Fruit fly (Drosophila melanogaster) whole organism, pupa: Measurements from ENCODE around the gene Cpsf6.
A peak's percentile ranks its signal among the peaks of the same experiment; 100 is the strongest.

Experiments used
- CG10348 ChIP-seq: fragments of 200-800 bp; sonication (Bioruptor generic); IDR thresholded peaks from 2 replicates; pipeline ENCODE4 v1.3.6; 2022; ENCODE audit warnings: missing biosample characterization, missing genetic modification characterization
- CG12605 ChIP-seq: fragments of 200-800 bp; sonication (Bioruptor generic); IDR thresholded peaks from 2 replicates; pipeline ENCODE4 v1.3.6; 2022; ENCODE audit warnings: missing biosample characterization, missing genetic modification characterization
- CG13204 ChIP-seq: fragments of 200-800 bp; sonication (Bioruptor generic); optimal IDR thresholded peaks from 2 replicates; lab custom pipeline; 2018; ENCODE audit warnings: missing biosample characterization, mild to moderate bottlenecking, missing genetic modification characterization, moderate library complexity
- CG14655 ChIP-seq: fragments of 200-800 bp; sonication (Bioruptor generic); optimal IDR thresholded peaks from 3 replicates; lab custom pipeline; 2017; ENCODE audit warnings: mild to moderate bottlenecking, missing biosample characterization, missing genetic modification reagents, missing genetic modification characterization
- CG15710 ChIP-seq: fragments of 200-800 bp; sonication (Bioruptor generic); optimal IDR thresholded peaks from 2 replicates; lab custom pipeline; 2018; ENCODE audit warnings: missing biosample characterization, mild to moderate bottlenecking, missing genetic modification characterization, moderate library complexity
- CG17806 ChIP-seq: fragments of 200-800 bp; sonication (Bioruptor generic); optimal IDR thresholded peaks from 2 replicates; lab custom pipeline; 2018; ENCODE audit warnings: missing biosample characterization, mild to moderate bottlenecking, missing genetic modification characterization, moderate library complexity
- CG32121 ChIP-seq: fragments of 200-800 bp; sonication (Bioruptor generic); IDR thresholded peaks from 2 replicates; pipeline ENCODE4 v1.3.6; 2022; ENCODE audit warnings: missing biosample characterization, missing genetic modification characterization
- CG34367 ChIP-seq: fragments of 200-800 bp; sonication (Bioruptor generic); optimal IDR thresholded peaks from 2 replicates; lab custom pipeline; 2018; ENCODE audit warnings: missing biosample characterization, mild to moderate bottlenecking, missing genetic modification characterization
- CG4496 ChIP-seq: fragments of 200-800 bp; sonication (Bioruptor generic); IDR thresholded peaks from 3 replicates; pipeline ENCODE4 v1.3.6; 2022; ENCODE audit warnings: missing biosample characterization, missing genetic modification characterization
- CG8159 ChIP-seq: fragments of 200-800 bp; sonication (Bioruptor generic); optimal IDR thresholded peaks from 3 replicates; lab custom pipeline; 2018; ENCODE audit warnings: missing biosample characterization, mild to moderate bottlenecking, missing genetic modification characterization, moderate library complexity
- CG8301 ChIP-seq: fragments of 200-800 bp; sonication (Bioruptor generic); optimal IDR thresholded peaks from 2 replicates; lab custom pipeline; 2018; ENCODE audit warnings: missing biosample characterization, mild to moderate bottlenecking, missing genetic modification characterization
- CG9948 ChIP-seq: fragments of 200-800 bp; sonication (Bioruptor generic); optimal IDR thresholded peaks from 2 replicates; lab custom pipeline; 2018; ENCODE audit warnings: missing biosample characterization, mild to moderate bottlenecking, missing genetic modification characterization, moderate library complexity
- D1 ChIP-seq: fragments of 200-800 bp; sonication (Bioruptor generic); optimal IDR thresholded peaks from 2 replicates; lab custom pipeline; 2018; ENCODE audit warnings: missing biosample characterization, mild to moderate bottlenecking, missing genetic modification characterization, moderate library complexity
- EcR ChIP-seq: fragments of 200-800 bp; sonication (Bioruptor generic); optimal IDR thresholded peaks from 3 replicates; lab custom pipeline; 2019; ENCODE audit warnings: missing biosample characterization, missing genetic modification characterization, mild to moderate bottlenecking, moderate library complexity, missing genetic modification reagents
- Ets98B ChIP-seq: fragments of 200-800 bp; sonication (Bioruptor generic); IDR thresholded peaks from 2 replicates; pipeline ENCODE4 v1.3.6; 2022; ENCODE audit warnings: missing biosample characterization, missing genetic modification characterization
- Pif1A ChIP-seq: fragments of 200-800 bp; sonication (Bioruptor generic); optimal IDR thresholded peaks from 3 replicates; lab custom pipeline; 2016; ENCODE audit warnings: missing biosample characterization, missing genetic modification characterization
- Pif1B ChIP-seq: fragments of 200-800 bp; sonication (Bioruptor generic); optimal IDR thresholded peaks from 3 replicates; lab custom pipeline; 2016; ENCODE audit warnings: missing biosample characterization, missing genetic modification characterization
- Snoo ChIP-seq: fragments of 200-800 bp; sonication (Bioruptor generic); optimal IDR thresholded peaks from 3 replicates; lab custom pipeline; 2017; ENCODE audit warnings: missing biosample characterization, mild to moderate bottlenecking, missing genetic modification characterization, inconsistent platforms
- fd96Ca ChIP-seq: fragments of 200-800 bp; sonication (Bioruptor generic); IDR thresholded peaks from 3 replicates; pipeline ENCODE4 v1.3.6; 2022; ENCODE audit warnings: missing biosample characterization, missing genetic modification characterization
- gl ChIP-seq: fragments of 200-800 bp; sonication (Bioruptor generic); optimal IDR thresholded peaks from 2 replicates; lab custom pipeline; 2018; ENCODE audit warnings: missing biosample characterization, mild to moderate bottlenecking, missing genetic modification characterization
- rn ChIP-seq: fragments of 200-800 bp; sonication (Bioruptor generic); IDR thresholded peaks from 2 replicates; pipeline ENCODE4 v1.3.6; 2022; ENCODE audit warnings: missing biosample characterization, missing genetic modification characterization

Cpsf6 gene

DNA sequence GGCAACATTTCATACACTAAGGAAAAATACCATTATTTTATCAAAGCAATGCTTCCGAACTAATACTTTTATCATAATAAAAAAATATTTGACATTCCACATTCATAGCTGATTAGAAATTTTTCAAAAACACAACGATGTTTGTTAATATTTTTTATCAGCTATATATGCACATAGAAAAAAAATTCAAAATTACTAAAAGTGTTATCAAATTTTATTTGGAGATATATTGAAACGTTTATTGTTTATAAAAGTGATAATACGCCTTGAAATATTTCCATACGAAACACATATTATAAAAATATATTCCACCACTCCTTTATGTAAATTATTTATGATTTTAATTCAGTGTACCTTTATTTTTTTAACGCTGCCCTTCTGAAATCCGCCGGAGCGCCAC lies 29.5 kb downstream of the Cpsf6 start:
- no peak for TF ChIP-seq CG32121
- no peak for TF ChIP-seq CG17806 (tag; lab: Kevin White, UChicago)
- TF ChIP-seq CG9948 (tag; lab: Kevin White, UChicago), result no peak
- no peak for TF ChIP-seq D1 (tag; lab: Kevin White, UChicago)
- TF ChIP-seq Snoo, result no peak
- no peak for TF ChIP-seq CG10348 (GFP tag; lab: Robert Waterston, UW)
- TF ChIP-seq CG14655, result no peak
- no peak for TF ChIP-seq gl (tag; lab: Kevin White, UChicago)
- TF ChIP-seq CG12605, result no peak
- TF ChIP-seq CG34367 (tag; lab: Kevin White, UChicago), result no peak
- no peak for TF ChIP-seq rn (GFP tag; lab: Robert Waterston, UW)
- TF ChIP-seq CG8301 (tag; lab: Kevin White, UChicago), result no peak
- no peak for TF ChIP-seq CG15710 (tag; lab: Kevin White, UChicago)
- TF ChIP-seq Pif1B (GFP tag; lab: Kevin White, UChicago), result no peak
- TF ChIP-seq CG8159 (tag; lab: Kevin White, UChicago), result no peak
- no peak for TF ChIP-seq Pif1A (GFP tag; lab: Kevin White, UChicago)
- no peak for TF ChIP-seq CG4496 (GFP tag; lab: Robert Waterston, UW)
- TF ChIP-seq CG13204 (GFP tag; lab: Kevin White, UChicago), result no peak
- TF ChIP-seq EcR (GFP tag; lab: Kevin White, UChicago), result no peak

DNA sequence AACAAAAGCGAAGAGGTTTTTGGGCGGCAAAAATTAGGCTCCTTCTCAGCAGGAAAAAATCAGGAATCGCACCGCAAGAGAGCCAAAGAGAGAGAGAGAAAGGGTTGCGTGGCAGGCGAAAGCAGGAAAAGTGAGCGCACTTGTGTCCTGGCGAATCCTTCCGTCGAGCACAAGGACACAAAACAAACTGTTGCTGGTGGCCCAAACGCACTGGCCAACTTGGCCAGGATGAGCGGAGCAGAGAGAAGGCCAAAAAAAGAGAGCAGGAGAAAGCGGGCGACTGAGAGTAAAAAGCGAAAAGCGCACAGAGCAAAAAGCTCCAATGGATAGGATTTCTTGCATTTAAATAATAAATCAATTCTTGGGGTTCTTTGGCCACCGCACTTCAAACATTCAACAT lies 30.0 kb downstream of the Cpsf6 start:
- TF ChIP-seq Pif1B (GFP tag; lab: Kevin White, UChicago) (no peak), CG12605 (peak; percentile 49; the same call in 1 of the 2 replicates)

DNA sequence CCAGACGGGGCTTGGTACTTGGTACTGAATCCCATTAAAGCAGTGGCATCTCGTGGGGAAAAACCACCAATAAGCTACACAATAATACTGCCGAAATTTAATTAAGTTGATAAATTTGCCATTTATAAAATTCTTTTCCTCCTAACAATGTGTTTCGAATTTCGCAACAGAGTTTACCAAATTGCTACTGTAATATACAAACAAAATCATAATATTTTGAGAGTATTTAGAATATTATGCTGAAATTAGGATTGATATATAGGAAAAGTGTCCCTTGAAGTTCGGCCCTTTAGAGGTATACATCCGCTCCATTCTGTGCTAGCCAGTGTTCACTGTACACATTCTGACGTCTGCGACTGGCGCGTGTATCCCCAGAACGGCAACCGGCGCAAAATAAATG lies 30.7 kb downstream of the Cpsf6 start:
- TF ChIP-seq CG17806 (tag; lab: Kevin White, UChicago) (peak; percentile 15), D1 (tag; lab: Kevin White, UChicago) (no peak), CG13204 (GFP tag; lab: Kevin White, UChicago) (no peak), CG34367 (tag; lab: Kevin White, UChicago) (no peak), gl (tag; lab: Kevin White, UChicago) (no peak), Ets98B (GFP tag; lab: Robert Waterston, UW) (no peak), CG32121 (no peak), CG12605 (no peak), EcR (GFP tag; lab: Kevin White, UChicago) (no peak), CG14655 (no peak), Pif1A (GFP tag; lab: Kevin White, UChicago) (peak; percentile 15), Pif1B (GFP tag; lab: Kevin White, UChicago) (no peak), fd96Ca (GFP tag; lab: Robert Waterston, UW) (0 out of 3 replicates have a peak, but pooled peaks have one; percentile 30), CG4496 (GFP tag; lab: Robert Waterston, UW) (no peak), CG9948 (tag; lab: Kevin White, UChicago) (no peak), rn (GFP tag; lab: Robert Waterston, UW) (no peak), CG8159 (tag; lab: Kevin White, UChicago) (peak; percentile 63), CG8301 (tag; lab: Kevin White, UChicago) (no peak), CG10348 (GFP tag; lab: Robert Waterston, UW) (no peak), Snoo (no peak), CG15710 (tag; lab: Kevin White, UChicago) (peak; percentile 50)
